Fruit fly (Drosophila melanogaster) whole organism, prepupa: Measurements from ENCODE around the gene COX7A.
A peak's percentile ranks its signal among the peaks of the same experiment; 100 is the strongest.

Source experiments
- CG10631 ChIP-seq: fragments of 200-800 bp; sonication (Bioruptor generic); optimal IDR thresholded peaks from 2 replicates; lab custom pipeline; 2016; ENCODE audit warnings: missing biosample characterization, missing genetic modification characterization
- CG11762 ChIP-seq: fragments of 200-800 bp; sonication (Bioruptor generic); optimal IDR thresholded peaks from 3 replicates; lab custom pipeline; 2016; ENCODE audit warnings: missing biosample characterization, missing genetic modification characterization; ENCODE audit not compliant: insufficient read depth
- CG11902 ChIP-seq: fragments of 200-800 bp; sonication (Bioruptor generic); optimal IDR thresholded peaks from 3 replicates; lab custom pipeline; 2016; ENCODE audit warnings: missing biosample characterization, missing genetic modification characterization
- CG15336 ChIP-seq: fragments of 200-800 bp; sonication (Bioruptor generic); IDR thresholded peaks from 2 replicates; pipeline ENCODE4 v1.3.6; 2022; ENCODE audit warnings: missing biosample characterization, missing genetic modification characterization
- CG1621 ChIP-seq: fragments of 200-800 bp; sonication (Bioruptor generic); optimal IDR thresholded peaks from 3 replicates; lab custom pipeline; 2018; ENCODE audit warnings: missing biosample characterization, mild to moderate bottlenecking, missing genetic modification characterization
- CG3032 ChIP-seq: fragments of 200-800 bp; optimal IDR thresholded peaks from 2 replicates; lab custom pipeline; 2019; ENCODE audit warnings: missing biosample characterization, mild to moderate bottlenecking, missing genetic modification characterization, moderate library complexity
- CG31627 ChIP-seq: fragments of 200-800 bp; sonication (Bioruptor generic); optimal IDR thresholded peaks from 3 replicates; lab custom pipeline; 2016; ENCODE audit warnings: missing biosample characterization, missing genetic modification characterization
- CG4318 ChIP-seq: fragments of 200-800 bp; sonication (Bioruptor generic); optimal IDR thresholded peaks from 3 replicates; lab custom pipeline; 2017; ENCODE audit warnings: missing biosample characterization, mild to moderate bottlenecking, missing genetic modification characterization
- CG6163 ChIP-seq: fragments of 200-800 bp; sonication (Bioruptor generic); IDR thresholded peaks from 3 replicates; pipeline ENCODE4 v1.3.6; 2022; ENCODE audit warnings: missing biosample characterization, missing genetic modification characterization
- CG6854 ChIP-seq: fragments of 200-800 bp; sonication (Bioruptor generic); optimal IDR thresholded peaks from 2 replicates; lab custom pipeline; 2017; ENCODE audit warnings: missing biosample characterization, mild to moderate bottlenecking, missing genetic modification characterization
- CG8119 ChIP-seq: fragments of 200-800 bp; sonication (Bioruptor generic); IDR thresholded peaks from 3 replicates; pipeline ENCODE4 v1.3.6; 2022; ENCODE audit warnings: missing biosample characterization, missing genetic modification characterization
- CG8632 ChIP-seq: fragments of 200-800 bp; sonication (Bioruptor generic); optimal IDR thresholded peaks from 3 replicates; lab custom pipeline; 2016; ENCODE audit warnings: missing biosample characterization, missing genetic modification characterization
- CG9139 ChIP-seq: fragments of 200-800 bp; sonication (Bioruptor generic); optimal IDR thresholded peaks from 3 replicates; lab custom pipeline; 2017; ENCODE audit warnings: missing biosample characterization, mild to moderate bottlenecking, missing genetic modification characterization
- Ets21C ChIP-seq: fragments of 200-800 bp; sonication (Bioruptor generic); optimal IDR thresholded peaks from 3 replicates; lab custom pipeline; 2016; ENCODE audit warnings: missing biosample characterization, missing genetic modification characterization
- Gug ChIP-seq: fragments of 200-800 bp; sonication (Bioruptor generic); IDR thresholded peaks from 2 replicates; pipeline ENCODE4 v1.3.6; 2022; ENCODE audit warnings: missing biosample characterization, missing genetic modification characterization
- Hr4 ChIP-seq: fragments of 200-800 bp; sonication (Bioruptor generic); optimal IDR thresholded peaks from 3 replicates; lab custom pipeline; 2016; ENCODE audit warnings: missing biosample characterization, missing genetic modification characterization
- Lpt ChIP-seq: fragments of 200-800 bp; sonication (Bioruptor generic); optimal IDR thresholded peaks from 3 replicates; lab custom pipeline; 2016; ENCODE audit warnings: missing biosample characterization, missing genetic modification characterization
- Met ChIP-seq: fragments of 200-800 bp; sonication (Bioruptor generic); optimal IDR thresholded peaks from 3 replicates; lab custom pipeline; 2016; ENCODE audit warnings: missing biosample characterization, missing genetic modification characterization
- OdsH ChIP-seq: fragments of 200-800 bp; sonication (Bioruptor generic); optimal IDR thresholded peaks from 3 replicates; lab custom pipeline; 2016; ENCODE audit warnings: missing biosample characterization, missing genetic modification characterization
- Smox ChIP-seq: fragments of 200-800 bp; sonication (Bioruptor generic); optimal IDR thresholded peaks from 3 replicates; lab custom pipeline; 2016; ENCODE audit warnings: missing biosample characterization, missing genetic modification characterization
- Sox14 ChIP-seq: fragments of 200-800 bp; sonication (Bioruptor generic); optimal IDR thresholded peaks from 3 replicates; lab custom pipeline; 2016; ENCODE audit warnings: missing biosample characterization, missing genetic modification characterization
- Sox15 ChIP-seq: fragments of 200-800 bp; sonication (Bioruptor generic); optimal IDR thresholded peaks from 3 replicates; lab custom pipeline; 2016; ENCODE audit warnings: missing biosample characterization, missing genetic modification characterization
- achi ChIP-seq: fragments of 200-800 bp; sonication (Bioruptor generic); optimal IDR thresholded peaks from 3 replicates; lab custom pipeline; 2016; ENCODE audit warnings: missing biosample characterization, missing genetic modification characterization
- acj6 ChIP-seq: fragments of 200-800 bp; sonication (Bioruptor generic); optimal IDR thresholded peaks from 3 replicates; lab custom pipeline; 2016; ENCODE audit warnings: missing biosample characterization, missing genetic modification characterization
- eg ChIP-seq: fragments of 200-800 bp; sonication (Bioruptor generic); IDR thresholded peaks from 3 replicates; pipeline ENCODE4 v1.3.6; 2022; ENCODE audit warnings: missing biosample characterization, missing genetic modification characterization
- fd59A ChIP-seq: fragments of 200-800 bp; sonication (Bioruptor generic); optimal IDR thresholded peaks from 2 replicates; lab custom pipeline; 2017; ENCODE audit warnings: missing biosample characterization, mild to moderate bottlenecking, missing genetic modification characterization, missing genetic modification reagents
- fkh ChIP-seq: fragments of 200-800 bp; sonication (Bioruptor generic); optimal IDR thresholded peaks from 3 replicates; lab custom pipeline; 2017; ENCODE audit warnings: missing biosample characterization, mild to moderate bottlenecking, missing genetic modification characterization, moderate library complexity
- lz ChIP-seq: fragments of 200-800 bp; sonication (Bioruptor generic); optimal IDR thresholded peaks from 3 replicates; lab custom pipeline; 2016; ENCODE audit warnings: missing biosample characterization, missing genetic modification characterization
- net ChIP-seq: fragments of 200-800 bp; sonication (Bioruptor generic); optimal IDR thresholded peaks from 3 replicates; lab custom pipeline; 2016; ENCODE audit warnings: missing biosample characterization, missing genetic modification characterization
- pdm3 ChIP-seq: fragments of 200-800 bp; sonication (Bioruptor generic); optimal IDR thresholded peaks from 3 replicates; lab custom pipeline; 2016; ENCODE audit warnings: missing biosample characterization, missing genetic modification characterization
- salr ChIP-seq, 2 experiments: fragments of 200-800 bp; sonication (Bioruptor generic); optimal IDR thresholded peaks; 3 replicates each; lab custom pipeline; 2016 to 2018; ENCODE audit warnings: missing biosample characterization in 2 of 2, missing genetic modification characterization in 2 of 2, mild to moderate bottlenecking in 1 of 2
- ss ChIP-seq, 2 experiments: fragments of 200-800 bp; sonication (Bioruptor generic); optimal IDR thresholded peaks; 2 replicates in 1 of 2; 3 replicates in 1 of 2; lab custom pipeline; 2017 to 2018; ENCODE audit warnings: mild to moderate bottlenecking in 2 of 2, missing biosample characterization in 2 of 2, missing genetic modification characterization in 2 of 2, moderate library complexity in 1 of 2
- svp ChIP-seq: fragments of 200-800 bp; sonication (Bioruptor generic); peaks from one replicate; lab custom pipeline; 2016; ENCODE audit warnings: missing biosample characterization, missing genetic modification characterization
- topi ChIP-seq: fragments of 200-800 bp; sonication (Bioruptor generic); optimal IDR thresholded peaks from 3 replicates; lab custom pipeline; 2016; ENCODE audit warnings: missing biosample characterization, missing genetic modification characterization
- vri ChIP-seq: fragments of 200-800 bp; sonication (Bioruptor generic); optimal IDR thresholded peaks from 3 replicates; lab custom pipeline; 2016; ENCODE audit warnings: missing biosample characterization, mild to moderate bottlenecking, missing genetic modification characterization

The COX7A gene

DNA sequence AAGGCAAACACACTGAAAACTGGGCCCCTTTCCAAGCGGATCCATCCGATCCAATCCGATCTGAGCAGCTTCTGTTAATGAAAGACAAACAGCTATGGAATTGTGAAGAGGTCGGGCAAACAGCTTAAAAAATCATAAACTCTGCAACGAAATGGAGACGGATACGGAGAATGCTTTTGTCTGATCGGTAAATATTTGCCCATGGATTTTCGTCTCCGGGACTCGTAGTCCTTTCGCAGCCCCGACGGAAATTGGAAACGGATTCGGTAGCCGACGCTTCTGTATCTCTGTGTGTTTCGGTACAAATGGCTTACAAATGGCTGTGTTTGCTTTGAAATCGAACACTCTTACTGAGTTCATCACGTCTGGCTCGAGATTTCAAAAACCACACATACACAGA is 14.0 kb downstream of the COX7A start:
- peak; percentile 33 for TF ChIP-seq fkh (GFP tag; lab: Kevin White, UChicago)
- no peak for TF ChIP-seq Lpt (GFP tag; lab: Kevin White, UChicago)
- TF ChIP-seq Sox14 = no peak
- TF ChIP-seq CG9139 (GFP tag; lab: Kevin White, UChicago) = no peak

- TF ChIP-seq CG11762 (no peak), net (GFP tag; lab: Kevin White, UChicago) (no peak), CG8632 (GFP tag; lab: Kevin White, UChicago) (no peak), OdsH (GFP tag; lab: Kevin White, UChicago) (no peak), CG8119 (GFP tag; lab: Robert Waterston, UW) (no peak), fd59A (GFP tag; lab: Kevin White, UChicago) (no peak), CG31627 (GFP tag; lab: Kevin White, UChicago) (no peak), Sox14 (no peak), Ets21C (no peak)
These were observed 16.8 kb downstream of the COX7A start, which contains the start of gene CG7443 for dm6 chr3R:8324016-8324415. Gene CG7443 (plus strand): TSS chr3R:8324316.

DNA sequence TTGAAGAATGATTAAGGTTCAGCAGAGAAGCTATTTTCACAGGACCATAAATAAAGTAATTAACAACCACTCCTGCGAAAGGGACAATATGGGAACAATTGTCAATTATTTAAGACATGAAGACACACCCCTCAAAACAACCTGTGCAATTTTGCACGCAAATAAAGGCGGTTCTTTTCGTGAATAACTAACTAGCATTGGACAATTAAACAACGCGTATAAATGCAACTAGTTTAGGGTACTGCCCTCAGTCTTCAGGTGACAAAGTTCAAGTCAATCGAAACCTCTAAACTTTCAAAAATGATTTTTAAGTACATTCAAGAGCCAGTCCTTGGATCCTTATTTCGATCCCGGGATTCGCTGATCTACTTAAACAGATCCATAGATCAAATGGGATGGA is 19.4 kb downstream of the COX7A start, which contains the start of gene Or85a:
Gene Or85a (plus strand): TSS at position 301 of the 400 bp plus-strand sequence.
- no peak for TF ChIP-seq CG6854 (GFP tag; lab: Kevin White, UChicago)
- no peak for TF ChIP-seq vri

- TF ChIP-seq acj6 (GFP tag; lab: Kevin White, UChicago) (no peak), achi (no peak), Sox15 (GFP tag; lab: Kevin White, UChicago) (no peak), CG15336 (GFP tag; lab: Robert Waterston, UW) (peak; percentile 76), CG4318 (no peak), topi (GFP tag; lab: Kevin White, UChicago) (no peak), svp (GFP tag; lab: Kevin White, UChicago) (no peak), eg (peak; percentile 71), Met (GFP tag; lab: Kevin White, UChicago) (no peak), CG10631 (GFP tag; lab: Kevin White, UChicago) (no peak), CG6163 (peak; percentile 54; the same call in 2 of the 3 replicates), pdm3 (GFP tag; lab: Kevin White, UChicago) (no peak), CG3032 (no peak), lz (GFP tag; lab: Kevin White, UChicago) (no peak), CG11762 (no peak), Smox (GFP tag; lab: Kevin White, UChicago) (no peak), Hr4 (peak; percentile 51), OdsH (GFP tag; lab: Kevin White, UChicago) (no peak), CG11902 (GFP tag; lab: Kevin White, UChicago) (no peak), net (GFP tag; lab: Kevin White, UChicago) (peak; percentile 20), ss (GFP tag; optimal IDR thresholded peaks at IDR 0.05; lab: Kevin White, UChicago) (no peak), CG1621 (tag; lab: Kevin White, UChicago) (no peak), fkh (GFP tag; lab: Kevin White, UChicago) (peak; percentile 47), CG8119 (GFP tag; lab: Robert Waterston, UW) (peak; percentile 66; the same call in 2 of the 3 replicates), Lpt (GFP tag; lab: Kevin White, UChicago) (no peak), vri (no peak), salr (GFP tag; optimal IDR thresholded peaks at IDR 0.05; lab: Kevin White, UChicago) (no peak), Gug (GFP tag; lab: Robert Waterston, UW) (no peak)
These were observed 23.0 kb downstream of the COX7A start for dm6 chr3R:8317709-8318335.
